Fruit fly (Drosophila melanogaster) whole organism, prepupa: Measurements from ENCODE around the gene Cp19.

Experiments
- CG6163 ChIP-seq: fragments of 200-800 bp; sonication (Bioruptor generic); IDR thresholded peaks from 3 replicates; pipeline ENCODE4 v1.3.6; 2022; ENCODE audit warnings: missing biosample characterization, missing genetic modification characterization
- CG7368 ChIP-seq: fragments of 200-800 bp; sonication (Bioruptor generic); optimal IDR thresholded peaks from 3 replicates; lab custom pipeline; 2016; ENCODE audit warnings: missing biosample characterization, missing genetic modification characterization
- ss ChIP-seq, 2 experiments: fragments of 200-800 bp; sonication (Bioruptor generic); optimal IDR thresholded peaks; 2 replicates in 1 of 2; 3 replicates in 1 of 2; lab custom pipeline; 2017 to 2018; ENCODE audit warnings: mild to moderate bottlenecking in 2 of 2, missing biosample characterization in 2 of 2, missing genetic modification characterization in 2 of 2, moderate library complexity in 1 of 2

dm6 chr3L:8726317-8726841 is 3.3 kb upstream of the Cp19 start, which contains the start of gene Cp18:
- TF ChIP-seq CG7368 (GFP tag; lab: Kevin White, UChicago), result no peak
- TF ChIP-seq ss (GFP tag; optimal IDR thresholded peaks at IDR 0.05; lab: Kevin White, UChicago), result no peak
- TF ChIP-seq CG6163 (GFP tag; lab: Robert Waterston, UW), result no peak
